Worm (Caenorhabditis elegans): ENCODE results near the gene grl-26.

ce11 chrIV:291851-292367 is 30.7 kb downstream of the grl-26 start:
- TF ChIP-seq him-1 (tag; optimal IDR thresholded peaks at IDR 0.05), result no peak
- no peak for TF ChIP-seq W03F9.2 (tag; optimal IDR thresholded peaks at IDR 0.05)
- TF ChIP-seq dao-5 (tag; optimal IDR thresholded peaks at IDR 0.05), result no peak

Data from whole organism, L4/young adult.